Worm (Caenorhabditis elegans) whole organism, L4 larva: ENCODE results near the gene tag-191.

Experiments used
- F26F4.8 ChIP-seq: fragments of 200-800 bp; sonication (Bioruptor generic); conservative IDR thresholded peaks from 2 replicates; pipeline ENCODE4 v1.3.6; 2022; ENCODE audit warnings: missing genetic modification characterization, missing compliant biosample characterization
- F37D6.2 ChIP-seq: sonication (generic microtip); optimal IDR thresholded peaks from 2 replicates; lab custom pipeline; 2016; ENCODE audit warnings: mild to moderate bottlenecking, missing genetic modification characterization, missing compliant biosample characterization
- F44E2.7 ChIP-seq: fragments of 200-800 bp; sonication (Bioruptor generic); IDR thresholded peaks from 2 replicates; pipeline ENCODE4 v2.1.2; 2022; ENCODE audit warnings: missing genetic modification characterization, missing compliant biosample characterization
- T20F7.1 ChIP-seq: fragments of 200-800 bp; sonication (Bioruptor generic); optimal IDR thresholded peaks from 2 replicates; lab custom pipeline; 2018; ENCODE audit warnings: mild to moderate bottlenecking, missing genetic modification characterization, missing compliant biosample characterization
- aha-1 ChIP-seq: fragments of 150-350 bp; peaks from one replicate; lab custom pipeline; 2014; ENCODE audit warnings: missing biosample characterization, missing genetic modification characterization
- arid-1 ChIP-seq: fragments of 200-800 bp; sonication (Bioruptor generic); conservative IDR thresholded peaks from 2 replicates; pipeline ENCODE4 v1.3.6; 2022; ENCODE audit warnings: missing genetic modification reagents, missing genetic modification characterization, missing compliant biosample characterization
- ceh-28 ChIP-seq: fragments of 150-350 bp; optimal IDR thresholded peaks from 2 replicates; lab custom pipeline; 2014; ENCODE audit warnings: missing biosample characterization, missing genetic modification reagents, missing genetic modification characterization
- ceh-32 ChIP-seq: sonication (generic microtip); optimal IDR thresholded peaks from 2 replicates; lab custom pipeline; 2016; ENCODE audit warnings: mild to moderate bottlenecking, missing genetic modification characterization, missing compliant biosample characterization; ENCODE audit not compliant: poor library complexity
- ceh-62 ChIP-seq: sonication (generic microtip); optimal IDR thresholded peaks from 2 replicates; lab custom pipeline; 2017; ENCODE audit warnings: missing biosample characterization, missing genetic modification characterization
- ctbp-1 ChIP-seq: fragments of 200-800 bp; sonication (Bioruptor generic); IDR thresholded peaks from 2 replicates; pipeline ENCODE4 v1.3.6; 2022; ENCODE audit warnings: missing genetic modification reagents, missing genetic modification characterization, missing compliant biosample characterization
- daf-16 ChIP-seq, 3 experiments: sonication (generic microtip); optimal IDR thresholded peaks; 2 replicates each; lab custom pipeline; 2016 to 2017; ENCODE audit warnings: missing genetic modification characterization in 3 of 3, missing genetic modification reagents in 3 of 3, mild to moderate bottlenecking in 2 of 3, missing compliant biosample characterization in 2 of 3, missing biosample characterization in 1 of 3, moderate library complexity in 1 of 3
- daf-19 ChIP-seq: fragments of 200-800 bp; sonication (Bioruptor generic); conservative IDR thresholded peaks from 2 replicates; pipeline ENCODE4 v1.3.6; 2022; ENCODE audit warnings: missing genetic modification characterization, missing compliant biosample characterization
- dmd-6 ChIP-seq: fragments of 200-800 bp; sonication (Bioruptor generic); IDR thresholded peaks from 2 replicates; pipeline ENCODE4 v1.3.6; 2022; ENCODE audit warnings: missing genetic modification reagents, missing genetic modification characterization, missing compliant biosample characterization
- dmd-8 ChIP-seq: fragments of 200-800 bp; sonication (Bioruptor generic); IDR thresholded peaks from 2 replicates; pipeline ENCODE4 v1.3.6; 2022; ENCODE audit warnings: missing genetic modification characterization, missing compliant biosample characterization
- dmd-9 ChIP-seq: fragments of 200-800 bp; sonication (Bioruptor generic); IDR thresholded peaks from 2 replicates; pipeline ENCODE4 v1.3.6; 2022; ENCODE audit warnings: missing genetic modification reagents, missing genetic modification characterization, missing compliant biosample characterization
- dve-1 ChIP-seq: sonication (generic microtip); optimal IDR thresholded peaks from 2 replicates; lab custom pipeline; 2017; ENCODE audit warnings: antibody characterized with exemption, mild to moderate bottlenecking, missing genetic modification characterization, missing compliant biosample characterization; ENCODE audit not compliant: insufficient read depth
- fkh-10 ChIP-seq: fragments of 150-350 bp; optimal IDR thresholded peaks from 2 replicates; lab custom pipeline; 2014; ENCODE audit warnings: missing biosample characterization, missing genetic modification reagents, missing genetic modification characterization
- hif-1 ChIP-seq, 2 experiments: sonication (generic microtip); optimal IDR thresholded peaks; 2 replicates each; lab custom pipeline; 2016 to 2017; ENCODE audit warnings: missing compliant biosample characterization in 2 of 2, missing genetic modification characterization in 2 of 2, missing genetic modification reagents in 2 of 2, missing genotype in 2 of 2, mild to moderate bottlenecking in 1 of 2
- hlh-11 ChIP-seq: fragments of 200-800 bp; sonication (Bioruptor generic); optimal IDR thresholded peaks from 2 replicates; lab custom pipeline; 2018; ENCODE audit warnings: mild to moderate bottlenecking, missing genetic modification characterization, missing compliant biosample characterization
- hlh-30 ChIP-seq: sonication (generic microtip); optimal IDR thresholded peaks from 2 replicates; lab custom pipeline; 2017; ENCODE audit warnings: antibody characterized with exemption, mild to moderate bottlenecking, missing genetic modification characterization, missing compliant biosample characterization; ENCODE audit not compliant: insufficient read depth
- hmg-1.1 ChIP-seq: fragments of 200-800 bp; sonication (Bioruptor generic); IDR thresholded peaks from 2 replicates; pipeline ENCODE4 v1.3.6; 2022; ENCODE audit warnings: missing genetic modification reagents, missing genetic modification characterization, missing compliant biosample characterization
- jun-1 ChIP-seq: fragments of 150-350 bp; optimal IDR thresholded peaks from 2 replicates; lab custom pipeline; 2014; ENCODE audit warnings: missing biosample characterization, missing genetic modification reagents, missing genetic modification characterization
- lim-7 ChIP-seq: fragments of 200-800 bp; sonication (Bioruptor generic); IDR thresholded peaks from 2 replicates; pipeline ENCODE4 v1.3.6; 2022; ENCODE audit warnings: missing genetic modification characterization, missing compliant biosample characterization
- lin-13 ChIP-seq: fragments of 150-350 bp; optimal IDR thresholded peaks from 2 replicates; lab custom pipeline; 2014; ENCODE audit warnings: missing biosample characterization, missing genetic modification reagents, missing genetic modification characterization
- lin-38 ChIP-seq: fragments of 200-800 bp; sonication (Bioruptor generic); IDR thresholded peaks from 2 replicates; pipeline ENCODE4 v1.3.6; 2022; ENCODE audit warnings: missing genetic modification reagents, missing genetic modification characterization, missing compliant biosample characterization
- madf-5 ChIP-seq, 2 experiments: fragments of 200-800 bp; sonication (Bioruptor generic); IDR thresholded peaks; 2 replicates each; pipeline ENCODE4 v1.3.6; 2022; ENCODE audit warnings: missing compliant biosample characterization in 2 of 2, missing genetic modification characterization in 2 of 2
- mep-1 ChIP-seq: fragments of 150-350 bp; sonication (generic microtip); optimal IDR thresholded peaks from 3 replicates; lab custom pipeline; 2014; ENCODE audit warnings: missing biosample characterization, missing genetic modification characterization
- mxl-2 ChIP-seq: fragments of 200-800 bp; sonication (Bioruptor generic); conservative IDR thresholded peaks from 2 replicates; pipeline ENCODE4 v1.3.6; 2022; ENCODE audit warnings: missing genetic modification reagents, missing genetic modification characterization, missing compliant biosample characterization
- mxl-3 ChIP-seq: fragments of 200-800 bp; sonication (Bioruptor generic); optimal IDR thresholded peaks from 2 replicates; lab custom pipeline; 2018; ENCODE audit warnings: mild to moderate bottlenecking, missing genetic modification characterization, missing compliant biosample characterization
- nhr-11 ChIP-seq: fragments of 150-350 bp; optimal IDR thresholded peaks from 2 replicates; lab custom pipeline; 2014; ENCODE audit warnings: missing biosample characterization, missing genetic modification characterization
- nhr-28 ChIP-seq: fragments of 150-350 bp; optimal IDR thresholded peaks from 2 replicates; lab custom pipeline; 2014; ENCODE audit warnings: missing biosample characterization, missing genetic modification characterization
- nhr-42 ChIP-seq: fragments of 200-800 bp; sonication (Bioruptor generic); IDR thresholded peaks from 2 replicates; pipeline ENCODE4 v1.3.6; 2022; ENCODE audit warnings: missing genetic modification characterization, missing compliant biosample characterization
- nhr-48 ChIP-seq: sonication (generic microtip); optimal IDR thresholded peaks from 2 replicates; lab custom pipeline; 2016; ENCODE audit warnings: mild to moderate bottlenecking, missing genetic modification characterization, missing compliant biosample characterization
- nhr-6 ChIP-seq: fragments of 150-350 bp; optimal IDR thresholded peaks from 2 replicates; lab custom pipeline; 2014; ENCODE audit warnings: missing biosample characterization, missing genetic modification characterization
- nhr-77 ChIP-seq: fragments of 150-350 bp; optimal IDR thresholded peaks from 2 replicates; lab custom pipeline; 2014; ENCODE audit warnings: missing biosample characterization, missing genetic modification characterization
- pha-4 ChIP-seq, 2 experiments: fragments of 150-350 bp in 1 of 2; fragments of 200-800 bp in 1 of 2; sonication (Bioruptor generic) in 1 of 2; IDR thresholded peaks in 1 of 2; optimal IDR thresholded peaks in 1 of 2; 2 replicates each; pipeline versions ENCODE4 v1.3.6 to Lab custom; 2014 to 2022; ENCODE audit warnings: missing genetic modification characterization in 2 of 2, missing genetic modification reagents in 2 of 2, missing biosample characterization in 1 of 2, missing compliant biosample characterization in 1 of 2
- pqm-1 ChIP-seq: sonication (generic microtip); optimal IDR thresholded peaks from 2 replicates; lab custom pipeline; 2017; ENCODE audit warnings: missing biosample characterization, missing genetic modification characterization
- rbr-2 ChIP-seq: sonication (generic microtip); optimal IDR thresholded peaks from 2 replicates; lab custom pipeline; 2016; ENCODE audit warnings: missing genotype, missing genetic modification characterization, missing compliant biosample characterization
- set-16 ChIP-seq: fragments of 200-800 bp; sonication (Bioruptor generic); IDR thresholded peaks from 2 replicates; pipeline ENCODE4 v1.3.6; 2022; ENCODE audit warnings: missing genetic modification reagents, missing genetic modification characterization, missing compliant biosample characterization
- skn-1 ChIP-seq: fragments of 150-350 bp; optimal IDR thresholded peaks from 2 replicates; lab custom pipeline; 2014; ENCODE audit warnings: missing biosample characterization, missing genetic modification characterization
- snpc-4 ChIP-seq: fragments of 150-350 bp; optimal IDR thresholded peaks from 2 replicates; lab custom pipeline; 2014; ENCODE audit warnings: missing biosample characterization, missing genetic modification characterization
- tra-1 ChIP-seq: fragments of 200-800 bp; sonication (Bioruptor generic); IDR thresholded peaks from 2 replicates; pipeline ENCODE4 v1.3.6; 2022; ENCODE audit warnings: missing genetic modification reagents, missing genetic modification characterization, missing compliant biosample characterization
- unc-39 ChIP-seq: sonication (generic microtip); optimal IDR thresholded peaks from 2 replicates; lab custom pipeline; 2017; ENCODE audit warnings: missing biosample characterization, missing genetic modification characterization
- vab-7 ChIP-seq: fragments of 200-800 bp; sonication (Bioruptor generic); IDR thresholded peaks from 2 replicates; pipeline ENCODE4 v1.3.6; 2022; ENCODE audit warnings: missing genetic modification reagents, missing genetic modification characterization, missing compliant biosample characterization
- zip-11 ChIP-seq: fragments of 200-800 bp; sonication (Bioruptor generic); IDR thresholded peaks from 2 replicates; pipeline ENCODE4 v1.3.6; 2022; ENCODE audit warnings: missing genetic modification characterization, missing compliant biosample characterization
- ztf-7 ChIP-seq: fragments of 150-350 bp; optimal IDR thresholded peaks from 2 replicates; lab custom pipeline; 2014; ENCODE audit warnings: missing biosample characterization, missing genetic modification characterization

tag-191 gene

DNA sequence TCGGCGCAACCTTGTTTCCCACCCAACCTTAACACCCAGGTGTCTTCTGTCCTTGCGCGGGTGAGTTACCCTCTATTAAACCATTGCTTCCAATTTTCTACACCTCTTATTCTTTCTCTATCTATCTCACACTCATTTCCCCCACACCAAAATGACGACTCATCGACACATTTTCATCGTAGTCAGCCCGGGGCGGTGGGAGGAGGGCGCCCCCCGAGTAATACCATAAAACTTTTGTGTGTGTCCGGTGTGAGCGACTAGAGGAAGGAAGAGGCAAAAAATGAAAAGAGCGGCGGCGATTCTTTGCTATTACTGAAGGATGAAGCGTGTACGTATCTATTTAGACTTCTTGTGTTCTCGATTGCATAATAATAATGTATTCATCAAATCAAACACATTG lies 31.4 kb downstream of the tag-191 start:
- TF ChIP-seq mep-1 (tag; lab: Kevin White, UChicago) (peak; percentile 23), nhr-28 (tag; lab: Kevin White, UChicago) (peak; percentile 14), nhr-42 (GFP tag; lab: Robert Waterston, UW) (no peak), mxl-3 (GFP tag; lab: Kevin White, UChicago) (peak; percentile 30), dmd-6 (GFP tag; lab: Robert Waterston, UW) (peak; percentile 27; the same call in 1 of the 2 replicates), madf-5 (GFP tag; IDR thresholded peaks at IDR 0.05; lab: Robert Waterston, UW) (no peak), hlh-11 (peak; percentile 6)

DNA sequence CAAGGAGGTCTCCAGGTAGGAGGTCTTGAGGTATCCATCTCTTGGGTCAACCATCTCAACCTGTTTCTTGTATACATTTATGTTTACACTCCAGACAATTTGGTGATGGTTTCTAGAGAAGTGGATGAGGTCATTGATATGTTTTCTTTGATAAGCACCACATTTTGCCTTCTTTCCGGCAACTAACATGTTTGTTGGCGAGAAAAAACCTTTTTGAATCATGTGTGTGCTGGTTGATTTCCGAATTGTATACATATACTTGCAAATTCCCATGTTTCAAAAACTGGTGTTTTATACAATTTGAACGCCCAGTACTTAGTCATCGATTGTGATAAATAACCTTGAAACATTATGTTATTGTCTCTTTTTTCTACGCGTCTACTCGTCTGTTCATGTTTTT lies 32.1 kb downstream of the tag-191 start:
- no peak for TF ChIP-seq daf-16 (GFP tag; optimal IDR thresholded peaks at IDR 0.05; lab: Kevin White, UChicago)
- TF ChIP-seq daf-16 (tag; optimal IDR thresholded peaks at IDR 0.05; lab: Kevin White, UChicago) = peak; percentile 60
- peak; percentile 87 for TF ChIP-seq aha-1
- TF ChIP-seq nhr-6 (tag; lab: Kevin White, UChicago) = peak; percentile 23
- no peak for TF ChIP-seq fkh-10
- TF ChIP-seq, all 104 proteins: peak for 3

DNA sequence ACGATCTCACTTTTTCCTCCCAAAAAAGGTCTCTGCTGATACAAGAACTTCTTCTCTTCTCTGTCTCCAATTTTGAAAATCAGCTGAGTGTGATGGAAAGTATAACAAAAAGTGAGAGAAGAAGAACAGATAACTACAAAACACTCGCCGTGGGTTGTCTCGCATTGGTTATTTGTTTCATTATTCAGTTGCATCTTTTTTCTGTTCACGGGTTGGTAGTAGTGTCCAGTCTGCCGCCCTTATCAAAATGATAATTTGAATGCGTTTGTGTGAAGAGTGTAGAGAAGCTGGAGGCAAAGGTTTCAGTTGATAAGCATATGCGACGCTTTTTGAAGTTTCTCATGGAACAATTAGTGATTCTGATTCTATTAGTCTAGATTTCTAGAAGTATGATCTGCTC lies 33.1 kb downstream of the tag-191 start:
- TF ChIP-seq lin-13 (GFP tag; lab: Kevin White, UChicago) (no peak), nhr-11 (tag; lab: Kevin White, UChicago) (no peak), nhr-48 (tag; lab: Kevin White, UChicago) (no peak), mxl-2 (GFP tag; lab: Robert Waterston, UW) (no peak), nhr-77 (tag; lab: Kevin White, UChicago) (peak; percentile 68), lin-38 (GFP tag; lab: Robert Waterston, UW) (no peak), nhr-28 (tag; lab: Kevin White, UChicago) (peak; percentile 96), hlh-30 (tag; lab: Kevin White, UChicago) (peak; percentile 44), arid-1 (GFP tag; lab: Robert Waterston, UW) (no peak), dmd-6 (GFP tag; lab: Robert Waterston, UW) (peak; percentile 50; the same call in 1 of the 2 replicates), skn-1 (tag; lab: Kevin White, UChicago) (no peak), dve-1 (tag; lab: Kevin White, UChicago) (peak; percentile 51), ctbp-1 (no peak), ceh-62 (tag; lab: Kevin White, UChicago) (no peak), mxl-3 (GFP tag; lab: Kevin White, UChicago) (peak; percentile 1), fkh-10 (no peak), T20F7.1 (GFP tag; lab: Kevin White, UChicago) (no peak), pqm-1 (tag; lab: Kevin White, UChicago) (peak; percentile 95), aha-1 (peak; percentile 94), F44E2.7 (no peak), pha-4 (GFP tag; IDR thresholded peaks at IDR 0.05; lab: Robert Waterston, UW) (no peak), pha-4 (tag; optimal IDR thresholded peaks at IDR 0.05; lab: Kevin White, UChicago) (no peak), dmd-9 (GFP tag; lab: Robert Waterston, UW) (no peak), dmd-8 (GFP tag; lab: Robert Waterston, UW) (no peak), F26F4.8 (GFP tag; lab: Robert Waterston, UW) (no peak), jun-1 (tag; lab: Kevin White, UChicago) (no peak), ztf-7 (tag; lab: Kevin White, UChicago) (no peak), vab-7 (GFP tag; lab: Robert Waterston, UW) (no peak), snpc-4 (no peak), mep-1 (tag; lab: Kevin White, UChicago) (peak; percentile 30), zip-11 (no peak), ceh-32 (tag; lab: Kevin White, UChicago) (no peak), F37D6.2 (tag; lab: Kevin White, UChicago) (no peak), ceh-28 (tag; lab: Kevin White, UChicago) (no peak), lim-7 (no peak), hmg-1.1 (GFP tag; lab: Robert Waterston, UW) (no peak), hif-1 (tag; optimal IDR thresholded peaks at IDR 0.05; lab: Kevin White, UChicago) (no peak), daf-19 (GFP tag; lab: Robert Waterston, UW) (no peak), set-16 (GFP tag; lab: Robert Waterston, UW) (no peak), tra-1 (0 out of 2 replicates have a peak, but pooled peaks have one; percentile 22), rbr-2 (tag; lab: Kevin White, UChicago) (no peak), unc-39 (tag; lab: Kevin White, UChicago) (no peak)
